Worm (Caenorhabditis elegans): ENCODE data around the gene sre-49.

- TF ChIP-seq pat-9 (tag; optimal IDR thresholded peaks at IDR 0.05) (no peak), rnt-1 (tag; optimal IDR thresholded peaks at IDR 0.05) (no peak), ceh-9 (tag; optimal IDR thresholded peaks at IDR 0.05) (no peak), ets-4 (tag; optimal IDR thresholded peaks at IDR 0.05) (no peak), madf-2 (tag; optimal IDR thresholded peaks at IDR 0.05) (no peak), fkh-10 (GFP tag; optimal IDR thresholded peaks at IDR 0.05) (no peak), dmd-4 (tag; optimal IDR thresholded peaks at IDR 0.05; ENCODE audit: borderline replicate concordance) (no peak), gmeb-2 (tag; optimal IDR thresholded peaks at IDR 0.05) (no peak), elt-2 (tag; optimal IDR thresholded peaks at IDR 0.05) (no peak), pha-4 (tag; optimal IDR thresholded peaks at IDR 0.05) (no peak), ceh-22 (tag; optimal IDR thresholded peaks at IDR 0.05) (no peak), C08G9.2 (tag; optimal IDR thresholded peaks at IDR 0.05) (no peak), hlh-30 (tag; optimal IDR thresholded peaks at IDR 0.05; ENCODE audit: insufficient read depth) (no peak)
These were observed 50.6 kb downstream of the sre-49 start for ce11 chrII:12369202-12369601.
